Fruit fly (Drosophila melanogaster) Kc167 (cell line): ENCODE data around the gene mRpL11.

Source experiments
- Myc ChIP-seq: fragments of >200 bp; optimal IDR thresholded peaks from 2 replicates; lab custom pipeline; 2017; ENCODE audit warnings: missing external identifiers
- Sin3A ChIP-seq: fragments of >200 bp; optimal IDR thresholded peaks from 2 replicates; lab custom pipeline; 2018; ENCODE audit warnings: missing external identifiers
- h ChIP-seq: fragments of >200 bp; optimal IDR thresholded peaks from 3 replicates; lab custom pipeline; 2018; ENCODE audit warnings: missing external identifiers
- insv ChIP-seq: fragments of >200 bp; optimal IDR thresholded peaks from 3 replicates; lab custom pipeline; 2018; ENCODE audit warnings: missing external identifiers
- psq ChIP-seq: fragments of >200 bp; optimal IDR thresholded peaks from 2 replicates; lab custom pipeline; 2017; ENCODE audit warnings: missing external identifiers

- TF ChIP-seq Sin3A (lab: Kevin White, UChicago): peak; percentile 64
- TF ChIP-seq psq: no peak
- TF ChIP-seq insv: no peak
- no peak for TF ChIP-seq h (lab: Kevin White, UChicago)
- TF ChIP-seq Myc: no peak
Measured at dm6 chr3R:14511123-14511908, at the start of gene mRpL11, which contains the start of gene HtrA2.
